Fruit fly (Drosophila melanogaster): Measurements from ENCODE around the gene CG1924.

DNA sequence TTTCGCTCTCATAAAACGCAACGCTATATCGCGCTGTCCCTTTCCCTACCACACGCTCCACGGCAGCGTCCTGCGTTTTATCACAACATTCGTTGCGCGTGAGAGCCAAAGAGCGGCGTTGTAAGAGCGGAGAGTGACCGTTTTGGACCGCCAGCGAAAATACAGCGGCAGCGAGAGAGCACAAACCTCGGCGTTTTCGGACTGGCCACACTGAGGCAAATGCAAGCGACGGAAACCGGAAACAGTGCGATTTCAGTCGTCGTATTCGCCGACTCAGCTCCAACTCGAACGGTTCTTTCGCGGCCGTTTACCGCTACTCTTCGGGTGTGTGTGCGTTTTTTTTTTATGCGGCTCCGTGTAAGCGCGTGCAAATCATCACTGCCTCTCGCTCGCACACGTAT, 25.1 kb upstream of the CG1924 start:
- peak; percentile 95 for TF ChIP-seq Med (GFP tag)
- TF ChIP-seq Lpt (GFP tag; optimal IDR thresholded peaks at IDR 0.05): no peak
- no peak for TF ChIP-seq vnd (GFP tag; IDR thresholded peaks at IDR 0.05; ENCODE audit: partially characterized antibody)
- TF ChIP-seq CG12659 (GFP tag; optimal IDR thresholded peaks at IDR 0.05): peak; percentile 79
- TF ChIP-seq Oli (tag; optimal IDR thresholded peaks at IDR 0.05): peak; percentile 50
- TF ChIP-seq lola (GFP tag; optimal IDR thresholded peaks at IDR 0.05): peak in 1 of 3 experiments; percentile 20
- TF ChIP-seq CG6654 (GFP tag; optimal IDR thresholded peaks at IDR 0.05): peak; percentile 41
- TF ChIP-seq CG31224 (GFP tag; IDR thresholded peaks at IDR 0.05): 0 out of 2 replicates have a peak, but pooled peaks have one; percentile 26
- peak; percentile 18 for TF ChIP-seq CG8944 (GFP tag; optimal IDR thresholded peaks at IDR 0.05)
- TF ChIP-seq ato (GFP tag; IDR thresholded peaks at IDR 0.05; ENCODE audit: partially characterized antibody): no peak
- TF ChIP-seq Rfx (GFP tag; IDR thresholded peaks at IDR 0.05): peak; percentile 79
- no peak for TF ChIP-seq Hr39 (optimal IDR thresholded peaks at IDR 0.05)
- TF ChIP-seq CG32772 (GFP tag; IDR thresholded peaks at IDR 0.05): peak; percentile 64
- peak; percentile 87 for TF ChIP-seq so (GFP tag; IDR thresholded peaks at IDR 0.05)

All from whole organism, embryonic.